Worm (Caenorhabditis elegans) whole organism, early embryonic: ENCODE data around the gene C09G1.5.

ENCODE experiments used
- B0310.2 ChIP-seq: sonication (generic microtip); optimal IDR thresholded peaks from 2 replicates; lab custom pipeline; 2016; ENCODE audit warnings: mild to moderate bottlenecking, missing genetic modification characterization, missing compliant biosample characterization
- F13C5.2 ChIP-seq: sonication (generic microtip); optimal IDR thresholded peaks from 2 replicates; lab custom pipeline; 2017; ENCODE audit warnings: mild to moderate bottlenecking, missing genetic modification characterization, inconsistent platforms, missing compliant biosample characterization
- aly-1 ChIP-seq: sonication (generic microtip); optimal IDR thresholded peaks from 2 replicates; lab custom pipeline; 2016; ENCODE audit warnings: missing genetic modification characterization, missing compliant biosample characterization
- ama-1 ChIP-seq: fragments of 150-350 bp; optimal IDR thresholded peaks from 2 replicates; lab custom pipeline; 2014
- ets-7 ChIP-seq: sonication (generic microtip); optimal IDR thresholded peaks from 2 replicates; lab custom pipeline; 2016; ENCODE audit warnings: missing genotype, missing genetic modification characterization, missing compliant biosample characterization
- hmbx-1 ChIP-seq: sonication (generic microtip); optimal IDR thresholded peaks from 2 replicates; lab custom pipeline; 2016; ENCODE audit warnings: mild to moderate bottlenecking, missing genetic modification characterization, missing compliant biosample characterization
- hmg-4 ChIP-seq: fragments of 200-800 bp; sonication (Bioruptor generic); optimal IDR thresholded peaks from 2 replicates; lab custom pipeline; 2018; ENCODE audit warnings: mild to moderate bottlenecking, missing genetic modification characterization, missing compliant biosample characterization
- pes-1 ChIP-seq: fragments of 200-800 bp; sonication (Bioruptor generic); IDR thresholded peaks from 2 replicates; pipeline ENCODE4 v1.3.6; 2022; ENCODE audit warnings: missing genetic modification reagents, missing genetic modification characterization, missing compliant biosample characterization
- scrt-1 ChIP-seq: fragments of 200-800 bp; sonication (Bioruptor generic); IDR thresholded peaks from 2 replicates; pipeline ENCODE4 v1.3.6; 2022; ENCODE audit warnings: missing genetic modification characterization, missing compliant biosample characterization
- tbx-37 ChIP-seq: fragments of 200-800 bp; sonication (Bioruptor generic); conservative IDR thresholded peaks from 2 replicates; pipeline ENCODE4 v1.3.6; 2022; ENCODE audit warnings: missing genetic modification reagents, missing genetic modification characterization, missing compliant biosample characterization
- tra-4 ChIP-seq: sonication (generic microtip); optimal IDR thresholded peaks from 2 replicates; lab custom pipeline; 2017; ENCODE audit warnings: missing genetic modification characterization, missing compliant biosample characterization

ce11 chrX:15910328-15910727, 48.5 kb upstream of the C09G1.5 start, which contains the start of gene npr-33:
- TF ChIP-seq F13C5.2 (tag; lab: Kevin White, UChicago), result no peak
- TF ChIP-seq ama-1 (lab: Kevin White, UChicago), result no peak
- TF ChIP-seq hmg-4 (GFP tag; lab: Kevin White, UChicago), result no peak
- no peak for TF ChIP-seq aly-1
- TF ChIP-seq ets-7 (tag; lab: Kevin White, UChicago), result no peak
- no peak for TF ChIP-seq scrt-1 (GFP tag; lab: Robert Waterston, UW)
- TF ChIP-seq hmbx-1 (tag; lab: Kevin White, UChicago), result no peak
- TF ChIP-seq B0310.2 (tag; lab: Kevin White, UChicago), result no peak
- no peak for TF ChIP-seq pes-1
- TF ChIP-seq tra-4 (tag; lab: Kevin White, UChicago), result no peak
- no peak for TF ChIP-seq tbx-37 (GFP tag; lab: Robert Waterston, UW)
